Worm (Caenorhabditis elegans) whole organism, mixed stage, embryonic: ENCODE results near the gene srv-9.
"Not testable (repeated sequence)": the region's sequence is repeated elsewhere in the genome, so short reads cannot be mapped to it uniquely, and the experiment has no call there.

ENCODE experiments used
- M03D4.4 ChIP-seq: sonication (generic microtip); optimal IDR thresholded peaks from 2 replicates; lab custom pipeline; 2017; ENCODE audit warnings: mild to moderate bottlenecking, missing genetic modification characterization, missing compliant biosample characterization
- bed-3 ChIP-seq: fragments of 200-800 bp; sonication (Bioruptor generic); optimal IDR thresholded peaks from 3 replicates; lab custom pipeline; 2018; ENCODE audit warnings: mild to moderate bottlenecking, missing genetic modification characterization, moderate library complexity, missing compliant biosample characterization
- blmp-1 ChIP-seq: fragments of 150-350 bp; optimal IDR thresholded peaks from 2 replicates; lab custom pipeline; 2014; ENCODE audit warnings: missing biosample characterization, missing genetic modification characterization
- ceh-39 ChIP-seq: fragments of 150-350 bp; optimal IDR thresholded peaks from 2 replicates; lab custom pipeline; 2014; ENCODE audit warnings: missing biosample characterization, missing genetic modification characterization
- ceh-43 ChIP-seq: fragments of 200-800 bp; sonication (Bioruptor generic); optimal IDR thresholded peaks from 2 replicates; lab custom pipeline; 2018; ENCODE audit warnings: mild to moderate bottlenecking, missing genetic modification characterization, moderate library complexity, missing compliant biosample characterization
- ceh-83 ChIP-seq: fragments of 200-800 bp; sonication (Bioruptor generic); optimal IDR thresholded peaks from 2 replicates; lab custom pipeline; 2018; ENCODE audit warnings: mild to moderate bottlenecking, missing genetic modification characterization, missing compliant biosample characterization
- ces-1 ChIP-seq: fragments of 150-350 bp; optimal IDR thresholded peaks from 2 replicates; lab custom pipeline; 2014; ENCODE audit warnings: missing biosample characterization, missing genetic modification reagents, missing genetic modification characterization
- cnd-1 ChIP-seq: fragments of 200-800 bp; sonication (Bioruptor generic); optimal IDR thresholded peaks from 2 replicates; lab custom pipeline; 2018; ENCODE audit warnings: mild to moderate bottlenecking, missing genetic modification characterization, missing compliant biosample characterization
- drap-1 ChIP-seq: fragments of 200-800 bp; sonication (Bioruptor generic); optimal IDR thresholded peaks from 3 replicates; lab custom pipeline; 2018; ENCODE audit warnings: mild to moderate bottlenecking, missing genetic modification characterization, missing compliant biosample characterization
- elt-1 ChIP-seq: sonication (generic microtip); optimal IDR thresholded peaks from 2 replicates; lab custom pipeline; 2017; ENCODE audit warnings: missing genetic modification characterization, mild to moderate bottlenecking, missing compliant biosample characterization, antibody characterized with exemption, moderate library complexity, borderline replicate concordance; ENCODE audit not compliant: insufficient read depth
- elt-3 ChIP-seq: fragments of 150-350 bp; optimal IDR thresholded peaks from 2 replicates; lab custom pipeline; 2014; ENCODE audit warnings: missing biosample characterization, missing genetic modification characterization
- flh-1 ChIP-seq: fragments of 200-800 bp; sonication (Bioruptor generic); optimal IDR thresholded peaks from 2 replicates; lab custom pipeline; 2018; ENCODE audit warnings: mild to moderate bottlenecking, missing genetic modification characterization, moderate library complexity, missing compliant biosample characterization
- ham-2 ChIP-seq: fragments of 200-800 bp; sonication (Bioruptor generic); optimal IDR thresholded peaks from 2 replicates; lab custom pipeline; 2018; ENCODE audit warnings: mild to moderate bottlenecking, missing genetic modification characterization, missing compliant biosample characterization
- hlh-1 ChIP-seq: fragments of 150-350 bp; optimal IDR thresholded peaks from 2 replicates; lab custom pipeline; 2014; ENCODE audit warnings: missing biosample characterization, missing genetic modification reagents, missing genetic modification characterization
- lin-13 ChIP-seq: fragments of 150-350 bp; optimal IDR thresholded peaks from 2 replicates; lab custom pipeline; 2014; ENCODE audit warnings: missing biosample characterization, missing genetic modification characterization
- lin-32 ChIP-seq: fragments of 200-800 bp; sonication (Bioruptor generic); optimal IDR thresholded peaks from 2 replicates; lab custom pipeline; 2018; ENCODE audit warnings: mild to moderate bottlenecking, missing genetic modification characterization, missing compliant biosample characterization
- lsy-2 ChIP-seq: fragments of 150-350 bp; optimal IDR thresholded peaks from 2 replicates; lab custom pipeline; 2014; ENCODE audit warnings: missing biosample characterization, missing genetic modification characterization
- mab-5 ChIP-seq: fragments of 150-350 bp; optimal IDR thresholded peaks from 2 replicates; lab custom pipeline; 2014; ENCODE audit warnings: missing biosample characterization, missing genetic modification characterization
- mep-1 ChIP-seq: fragments of 150-350 bp; optimal IDR thresholded peaks from 2 replicates; lab custom pipeline; 2017; ENCODE audit warnings: missing biosample characterization, missing genetic modification reagents, missing genetic modification characterization, inconsistent platforms
- mls-2 ChIP-seq: sonication (generic microtip); optimal IDR thresholded peaks from 2 replicates; lab custom pipeline; 2016; ENCODE audit warnings: mild to moderate bottlenecking, missing genetic modification characterization, moderate library complexity, missing compliant biosample characterization
- nhr-12 ChIP-seq: fragments of 150-350 bp; optimal IDR thresholded peaks from 2 replicates; lab custom pipeline; 2014; ENCODE audit warnings: missing biosample characterization, missing genetic modification characterization
- nhr-2 ChIP-seq: fragments of 150-350 bp; optimal IDR thresholded peaks from 2 replicates; lab custom pipeline; 2014; ENCODE audit warnings: missing biosample characterization, missing genetic modification characterization
- nhr-237 ChIP-seq: fragments of 150-350 bp; optimal IDR thresholded peaks from 2 replicates; lab custom pipeline; 2014; ENCODE audit warnings: missing biosample characterization, missing genetic modification characterization
- nhr-76 ChIP-seq: sonication (generic microtip); optimal IDR thresholded peaks from 2 replicates; lab custom pipeline; 2017; ENCODE audit warnings: missing biosample characterization, missing genetic modification characterization
- pha-4 ChIP-seq: fragments of 150-350 bp; optimal IDR thresholded peaks from 2 replicates; lab custom pipeline; 2018; ENCODE audit warnings: missing biosample characterization, missing genetic modification reagents, missing genetic modification characterization
- sem-2 ChIP-seq: fragments of 200-800 bp; sonication (Bioruptor generic); optimal IDR thresholded peaks from 2 replicates; lab custom pipeline; 2018; ENCODE audit warnings: mild to moderate bottlenecking, missing genetic modification characterization, missing compliant biosample characterization
- sptf-1 ChIP-seq: sonication (generic microtip); optimal IDR thresholded peaks from 2 replicates; lab custom pipeline; 2017; ENCODE audit warnings: mild to moderate bottlenecking, missing genetic modification characterization, moderate library complexity, missing compliant biosample characterization
- tbx-8 ChIP-seq: fragments of 200-800 bp; sonication (Bioruptor generic); optimal IDR thresholded peaks from 2 replicates; lab custom pipeline; 2018; ENCODE audit warnings: mild to moderate bottlenecking, missing genetic modification characterization, moderate library complexity, missing compliant biosample characterization
- unc-120 ChIP-seq: sonication (generic microtip); optimal IDR thresholded peaks from 2 replicates; lab custom pipeline; 2017; ENCODE audit warnings: missing genetic modification characterization, missing compliant biosample characterization; ENCODE audit not compliant: poor library complexity, severe bottlenecking
- unc-39 ChIP-seq: fragments of 150-350 bp; optimal IDR thresholded peaks from 2 replicates; lab custom pipeline; 2014; ENCODE audit warnings: missing biosample characterization, missing genetic modification characterization
- unc-62 ChIP-seq: fragments of 150-350 bp; optimal IDR thresholded peaks from 2 replicates; lab custom pipeline; 2014; ENCODE audit warnings: missing biosample characterization, missing genetic modification reagents, missing genetic modification characterization

srv-9 gene

DNA sequence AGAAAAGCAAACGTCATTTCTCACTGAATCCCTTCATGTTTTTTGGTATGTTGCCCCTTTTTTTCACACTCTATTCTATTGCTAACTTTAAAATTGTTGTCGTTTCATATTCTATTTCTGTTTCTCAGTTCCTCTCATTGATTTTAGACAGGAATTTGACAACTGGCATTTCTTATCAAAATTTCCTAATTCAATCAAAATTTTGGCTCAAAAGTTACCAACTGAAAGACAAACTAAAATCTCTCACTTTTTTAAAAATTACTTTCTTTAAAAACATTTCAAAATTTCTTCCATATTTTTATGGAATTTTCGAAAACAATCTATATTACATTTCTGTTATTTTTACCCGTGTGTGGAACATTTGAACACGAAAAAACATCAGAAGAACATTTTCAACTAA is 20.6 kb upstream of the srv-9 start, which contains the start of gene Y2H9A.6:
Gene Y2H9A.6, plus strand, starts transcription at position 301 of the 400 bp plus-strand sequence.
- TF ChIP-seq blmp-1; mep-1 (tag; lab: Kevin White, UChicago); elt-3 (tag; lab: Kevin White, UChicago): not testable (repeated sequence)

DNA sequence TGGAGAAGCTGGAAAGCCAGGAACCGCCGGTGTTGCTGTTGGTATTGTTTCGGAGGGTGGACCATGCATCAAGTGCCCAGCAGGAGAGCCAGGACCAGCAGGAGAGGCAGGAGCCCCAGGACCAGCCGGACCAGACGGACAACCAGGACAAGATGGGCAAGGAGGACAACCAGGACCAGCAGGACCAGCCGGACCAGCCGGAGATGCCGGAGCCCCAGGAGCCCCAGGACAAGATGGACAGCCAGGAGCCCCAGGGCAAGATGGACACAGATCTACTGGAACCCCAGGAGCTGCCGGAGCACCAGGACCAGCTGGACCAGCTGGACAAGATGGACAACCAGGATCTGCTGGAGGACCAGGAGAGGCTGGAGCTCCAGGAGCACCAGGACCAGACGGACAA is 19.9 kb upstream of the srv-9 start:
- no peak for TF ChIP-seq mep-1 (tag; lab: Kevin White, UChicago)
- TF ChIP-seq ceh-43: no peak
- no peak for TF ChIP-seq ceh-39 (tag; lab: Kevin White, UChicago)
- no peak for TF ChIP-seq lsy-2 (tag; lab: Kevin White, UChicago)
- TF ChIP-seq blmp-1: no peak
- TF ChIP-seq unc-120 (tag; lab: Kevin White, UChicago): no peak
- no peak for TF ChIP-seq lin-13
- TF ChIP-seq cnd-1 (tag; lab: Kevin White, UChicago): no peak
- TF ChIP-seq sptf-1: no peak
- no peak for TF ChIP-seq ces-1
- TF ChIP-seq mab-5 (tag; lab: Kevin White, UChicago): no peak
- TF ChIP-seq hlh-1 (tag; lab: Kevin White, UChicago): no peak
- TF ChIP-seq bed-3 (GFP tag; lab: Kevin White, UChicago): no peak
- no peak for TF ChIP-seq nhr-12
- no peak for TF ChIP-seq nhr-2 (tag; lab: Kevin White, UChicago)
- no peak for TF ChIP-seq ceh-83
- TF ChIP-seq elt-3 (tag; lab: Kevin White, UChicago): no peak
- TF ChIP-seq drap-1: no peak
- TF ChIP-seq flh-1: no peak

DNA sequence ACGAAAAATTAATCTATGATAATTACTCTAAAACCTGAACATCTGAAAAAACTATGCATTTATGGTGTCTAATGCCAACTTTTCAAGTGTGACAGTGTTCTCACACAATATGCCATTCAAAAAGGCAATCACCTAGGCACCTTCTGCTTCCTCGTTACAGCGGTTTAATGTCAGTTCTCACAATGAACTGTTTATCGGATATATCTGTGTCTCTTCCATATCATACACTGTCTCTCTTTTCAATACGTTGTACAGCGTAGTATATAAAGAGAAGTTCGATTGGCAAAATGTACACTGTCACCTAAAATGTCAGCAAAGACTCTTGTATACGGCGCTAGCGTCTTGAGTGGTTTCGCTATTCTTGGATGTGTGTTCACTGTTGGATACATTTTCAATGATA is 18.7 kb upstream of the srv-9 start, which contains the start of gene col-162:
Gene col-162, plus strand, starts transcription at position 301 of the 400 bp plus-strand sequence.
- TF ChIP-seq mls-2 (tag; lab: Kevin White, UChicago) (no peak), lsy-2 (tag; lab: Kevin White, UChicago) (no peak), sptf-1 (no peak), unc-39 (tag; lab: Kevin White, UChicago) (no peak), unc-62 (GFP tag; lab: Kevin White, UChicago) (no peak), flh-1 (no peak)
- TF ChIP-seq, all 35 proteins: peak for 0

DNA sequence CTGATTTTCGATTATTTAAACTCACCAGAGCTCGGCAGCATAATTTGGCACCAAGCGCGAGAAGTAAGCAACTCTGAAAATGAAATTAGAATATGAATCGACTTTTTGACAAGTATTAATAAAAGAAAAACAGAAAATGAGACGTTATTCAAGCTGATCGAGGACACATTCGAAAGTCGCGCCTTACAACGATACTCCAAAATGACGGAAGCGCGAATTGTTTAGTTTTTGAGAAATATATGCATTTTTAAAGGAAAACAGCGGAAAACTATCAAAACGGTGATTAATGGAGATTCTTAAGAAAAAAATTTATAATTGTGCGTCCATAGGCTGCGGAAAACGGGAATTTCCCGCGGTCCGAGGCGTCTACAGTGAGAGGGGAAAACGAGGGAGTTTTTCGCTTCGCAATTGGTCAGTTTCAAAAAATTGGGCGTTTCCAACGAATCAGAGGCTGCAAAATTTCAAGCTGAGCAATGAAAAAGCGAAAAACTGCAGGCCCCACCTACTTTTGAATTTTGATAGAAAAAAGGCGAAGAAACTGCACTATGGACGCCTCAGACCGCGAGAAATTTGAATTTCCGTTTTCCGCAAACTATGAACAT is 14.6 kb upstream of the srv-9 start, which contains the start of gene mes-4:
Gene mes-4, minus strand, starts transcription at position 73 of the 602 bp plus-strand sequence.
- no peak for TF ChIP-seq ceh-39 (tag; lab: Kevin White, UChicago)
- no peak for TF ChIP-seq pha-4
- TF ChIP-seq lin-32 (GFP tag; lab: Kevin White, UChicago): no peak
- TF ChIP-seq nhr-12: no peak
- no peak for TF ChIP-seq ham-2
- no peak for TF ChIP-seq unc-39 (tag; lab: Kevin White, UChicago)
- TF ChIP-seq tbx-8: no peak
- TF ChIP-seq, all 35 proteins: peak for 0

DNA sequence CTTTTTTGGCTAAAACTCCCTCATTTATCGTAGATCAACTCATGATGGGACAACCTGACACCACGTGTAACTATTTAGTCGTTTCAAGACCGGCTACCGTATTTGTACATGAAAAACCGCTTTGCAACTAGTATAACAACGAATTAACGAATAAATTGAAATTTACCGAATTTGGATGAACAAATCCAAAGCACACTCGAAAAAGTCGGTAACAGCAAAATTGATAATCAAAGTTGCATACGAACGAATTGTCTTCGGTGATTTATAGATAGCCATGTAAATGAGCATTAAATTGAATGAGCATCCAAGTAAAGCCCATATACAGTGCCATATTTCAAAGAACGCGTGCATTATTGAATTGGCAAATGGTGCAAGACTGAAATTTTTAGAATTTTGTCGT is 9.4 kb upstream of the srv-9 start, which contains the start of gene srd-17:
Gene srd-17, minus strand, starts transcription at position 351 of the 400 bp plus-strand sequence.
- no peak for TF ChIP-seq elt-3 (tag; lab: Kevin White, UChicago)
- no peak for TF ChIP-seq mep-1 (tag; lab: Kevin White, UChicago)
- no peak for TF ChIP-seq hlh-1 (tag; lab: Kevin White, UChicago)
- no peak for TF ChIP-seq elt-1 (tag; lab: Kevin White, UChicago)
- no peak for TF ChIP-seq M03D4.4 (tag; lab: Kevin White, UChicago)
- peak; percentile 37 for TF ChIP-seq nhr-12
- TF ChIP-seq lsy-2 (tag; lab: Kevin White, UChicago): no peak

DNA sequence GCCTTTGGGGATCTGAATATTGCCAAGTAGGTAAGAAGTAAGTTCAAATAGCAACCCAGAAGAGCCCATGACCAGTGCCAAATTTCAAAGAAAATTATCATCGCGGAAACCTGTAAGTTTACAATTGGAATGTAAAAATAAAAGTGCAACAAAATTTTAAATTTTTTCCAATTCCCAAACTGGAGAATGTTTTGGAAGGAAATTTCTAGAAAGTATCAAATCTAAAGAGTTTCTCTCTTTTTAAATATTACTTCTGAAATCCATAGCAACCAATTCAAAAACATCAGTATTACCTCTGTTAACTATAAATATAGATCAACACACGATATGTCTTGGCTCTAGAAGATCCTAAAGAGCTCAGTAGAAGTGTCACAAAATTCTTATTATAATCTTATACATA is 5.7 kb upstream of the srv-9 start, which contains the start of gene srd-19:
Gene srd-19, minus strand, starts transcription at position 101 of the 400 bp plus-strand sequence.
- TF ChIP-seq nhr-2 (tag; lab: Kevin White, UChicago) (no peak), ceh-39 (tag; lab: Kevin White, UChicago) (no peak), drap-1 (no peak), ceh-83 (no peak), sptf-1 (no peak), pha-4 (no peak), lin-32 (GFP tag; lab: Kevin White, UChicago) (no peak), sem-2 (GFP tag; lab: Kevin White, UChicago) (no peak), nhr-76 (tag; lab: Kevin White, UChicago) (no peak), tbx-8 (no peak), nhr-237 (no peak), unc-39 (tag; lab: Kevin White, UChicago) (no peak), cnd-1 (tag; lab: Kevin White, UChicago) (no peak)
- TF ChIP-seq, all 35 proteins: peak for 0
